Worm (Caenorhabditis elegans) whole organism, late embryonic: Measurements from ENCODE around the gene timm-17B.1.
A peak's percentile ranks its signal among the peaks of the same experiment; 100 is the strongest.

Source experiments
- C38D4.7 ChIP-seq: fragments of 200-800 bp; sonication (Bioruptor generic); optimal IDR thresholded peaks from 2 replicates; lab custom pipeline; 2018; ENCODE audit warnings: mild to moderate bottlenecking, missing genetic modification characterization, moderate library complexity, missing compliant biosample characterization
- F13H6.1 ChIP-seq: sonication (generic microtip); optimal IDR thresholded peaks from 2 replicates; lab custom pipeline; 2016; ENCODE audit warnings: missing genetic modification characterization, missing compliant biosample characterization
- K02D7.2 ChIP-seq: sonication (generic microtip); optimal IDR thresholded peaks from 2 replicates; lab custom pipeline; 2017; ENCODE audit warnings: mild to moderate bottlenecking, missing genetic modification characterization, missing compliant biosample characterization
- ahr-1 ChIP-seq: sonication (generic microtip); optimal IDR thresholded peaks from 2 replicates; lab custom pipeline; 2016; ENCODE audit warnings: missing genetic modification characterization, missing compliant biosample characterization
- ceh-14 ChIP-seq: sonication (generic microtip); optimal IDR thresholded peaks from 2 replicates; lab custom pipeline; 2016; ENCODE audit warnings: missing genotype, missing genetic modification characterization, missing compliant biosample characterization
- ceh-18 ChIP-seq: sonication (generic microtip); optimal IDR thresholded peaks from 2 replicates; lab custom pipeline; 2016; ENCODE audit warnings: missing genetic modification characterization, missing compliant biosample characterization
- ceh-24 ChIP-seq: sonication (generic microtip); optimal IDR thresholded peaks from 2 replicates; lab custom pipeline; 2016; ENCODE audit warnings: mild to moderate bottlenecking, missing genetic modification characterization, missing compliant biosample characterization
- ceh-48 ChIP-seq: sonication (generic microtip); optimal IDR thresholded peaks from 2 replicates; lab custom pipeline; 2016; ENCODE audit warnings: missing genetic modification characterization, inconsistent platforms, missing compliant biosample characterization
- ceh-6 ChIP-seq: fragments of 200-800 bp; sonication (Bioruptor generic); optimal IDR thresholded peaks from 2 replicates; lab custom pipeline; 2018; ENCODE audit warnings: mild to moderate bottlenecking, missing genetic modification characterization, missing compliant biosample characterization
- ceh-9 ChIP-seq: sonication (generic microtip); optimal IDR thresholded peaks from 2 replicates; lab custom pipeline; 2016; ENCODE audit warnings: mild to moderate bottlenecking, missing genetic modification characterization, inconsistent platforms, missing compliant biosample characterization
- elt-2 ChIP-seq: sonication (generic microtip); optimal IDR thresholded peaks from 2 replicates; lab custom pipeline; 2016; ENCODE audit warnings: missing genetic modification reagents, missing genetic modification characterization, missing compliant biosample characterization
- elt-4 ChIP-seq: sonication (generic microtip); optimal IDR thresholded peaks from 2 replicates; lab custom pipeline; 2016; ENCODE audit warnings: missing genetic modification characterization, missing compliant biosample characterization
- ets-4 ChIP-seq: sonication (generic microtip); optimal IDR thresholded peaks from 2 replicates; lab custom pipeline; 2016; ENCODE audit warnings: missing genetic modification characterization, missing compliant biosample characterization
- eyg-1 ChIP-seq: sonication (generic microtip); optimal IDR thresholded peaks from 2 replicates; lab custom pipeline; 2016; ENCODE audit warnings: missing genotype, missing genetic modification characterization, missing compliant biosample characterization
- fax-1 ChIP-seq: sonication (generic microtip); optimal IDR thresholded peaks from 2 replicates; lab custom pipeline; 2016; ENCODE audit warnings: missing genotype, missing genetic modification characterization, missing compliant biosample characterization
- fkh-10 ChIP-seq: fragments of 150-350 bp; optimal IDR thresholded peaks from 2 replicates; lab custom pipeline; 2014; ENCODE audit warnings: missing biosample characterization, missing genetic modification reagents, missing genetic modification characterization
- gmeb-2 ChIP-seq: sonication (generic microtip); optimal IDR thresholded peaks from 2 replicates; lab custom pipeline; 2016; ENCODE audit warnings: missing genetic modification characterization, inconsistent platforms, missing compliant biosample characterization
- hlh-13 ChIP-seq: fragments of 200-800 bp; sonication (Bioruptor generic); optimal IDR thresholded peaks from 2 replicates; lab custom pipeline; 2018; ENCODE audit warnings: mild to moderate bottlenecking, missing genetic modification characterization, missing compliant biosample characterization
- hlh-30 ChIP-seq: sonication (generic microtip); optimal IDR thresholded peaks from 2 replicates; lab custom pipeline; 2017; ENCODE audit warnings: antibody characterized with exemption, missing genetic modification characterization, missing compliant biosample characterization; ENCODE audit not compliant: insufficient read depth
- lim-6 ChIP-seq: sonication (generic microtip); optimal IDR thresholded peaks from 2 replicates; lab custom pipeline; 2016; ENCODE audit warnings: missing genetic modification characterization, missing compliant biosample characterization
- nhr-11 ChIP-seq: fragments of 150-350 bp; optimal IDR thresholded peaks from 2 replicates; lab custom pipeline; 2014; ENCODE audit warnings: missing biosample characterization, missing genetic modification characterization
- nhr-232 ChIP-seq: sonication (generic microtip); optimal IDR thresholded peaks from 2 replicates; lab custom pipeline; 2016; ENCODE audit warnings: missing genetic modification characterization, missing compliant biosample characterization
- npax-4 ChIP-seq: sonication (generic microtip); optimal IDR thresholded peaks from 2 replicates; lab custom pipeline; 2016; ENCODE audit warnings: missing genetic modification characterization, missing compliant biosample characterization
- pha-2 ChIP-seq: sonication (generic microtip); optimal IDR thresholded peaks from 2 replicates; lab custom pipeline; 2017; ENCODE audit warnings: mild to moderate bottlenecking, missing genetic modification characterization, missing compliant biosample characterization
- pqm-1 ChIP-seq: sonication (generic microtip); optimal IDR thresholded peaks from 2 replicates; lab custom pipeline; 2016; ENCODE audit warnings: missing genetic modification characterization, missing compliant biosample characterization
- ref-2 ChIP-seq: sonication (generic microtip); optimal IDR thresholded peaks from 2 replicates; lab custom pipeline; 2016; ENCODE audit warnings: missing genetic modification characterization, missing compliant biosample characterization
- sdc-2 ChIP-seq: sonication (generic microtip); optimal IDR thresholded peaks from 2 replicates; lab custom pipeline; 2016; ENCODE audit warnings: missing genotype, missing genetic modification characterization, missing compliant biosample characterization
- sox-2 ChIP-seq: fragments of 200-800 bp; sonication (Bioruptor generic); IDR thresholded peaks from 2 replicates; pipeline ENCODE4 v1.3.6; 2022; ENCODE audit warnings: missing genetic modification reagents, missing genetic modification characterization, missing compliant biosample characterization
- tbx-7 ChIP-seq: sonication (generic microtip); optimal IDR thresholded peaks from 2 replicates; lab custom pipeline; 2016; ENCODE audit warnings: missing genotype, missing genetic modification characterization, missing compliant biosample characterization
- unc-3 ChIP-seq, 2 experiments: fragments of 200-800 bp in 1 of 2; sonication (Bioruptor generic) in 1 of 2; sonication (generic microtip) in 1 of 2; conservative IDR thresholded peaks in 1 of 2; optimal IDR thresholded peaks in 1 of 2; 2 replicates each; pipeline versions ENCODE4 v1.3.6 to Lab custom; 2016 to 2022; ENCODE audit warnings: missing compliant biosample characterization in 2 of 2, missing genetic modification characterization in 2 of 2, missing genetic modification reagents in 1 of 2
- unc-86 ChIP-seq: sonication (generic microtip); optimal IDR thresholded peaks from 2 replicates; lab custom pipeline; 2016; ENCODE audit warnings: missing genetic modification characterization, missing compliant biosample characterization

The timm-17B.1 gene

ce11 chrIV:4748408-4749105 is 3.3 kb upstream of the timm-17B.1 start, which contains the start of gene cyc-2.1 (continued):
- TF ChIP-seq elt-4 (tag; lab: Kevin White, UChicago) (no peak), pqm-1 (peak; percentile 6), sdc-2 (tag; lab: Kevin White, UChicago) (peak; percentile 27)

- TF ChIP-seq unc-86 (tag; lab: Kevin White, UChicago) (no peak), hlh-13 (GFP tag; lab: Kevin White, UChicago) (no peak), F13H6.1 (tag; lab: Kevin White, UChicago) (no peak)
- TF ChIP-seq, all 69 proteins: peak for 0
Measured at ce11 chrIV:4747553-4747952, 2.3 kb upstream of the timm-17B.1 start, which contains the start of gene tctn-1. Gene tctn-1 (minus strand): TSS chrIV:4747832.

- TF ChIP-seq ceh-18 (no peak), hlh-30 (tag; lab: Kevin White, UChicago) (no peak), pha-2 (no peak), npax-4 (no peak), nhr-11 (tag; lab: Kevin White, UChicago) (no peak), fkh-10 (GFP tag; lab: Kevin White, UChicago) (no peak), sox-2 (GFP tag; lab: Robert Waterston, UW) (no peak), ahr-1 (no peak), fax-1 (tag; lab: Kevin White, UChicago) (no peak), unc-3 (GFP tag; conservative IDR thresholded peaks at IDR 0.05; lab: Robert Waterston, UW) (no peak), unc-3 (tag; optimal IDR thresholded peaks at IDR 0.05; lab: Kevin White, UChicago) (no peak), K02D7.2 (no peak), sdc-2 (tag; lab: Kevin White, UChicago) (no peak), elt-2 (tag; lab: Kevin White, UChicago) (no peak)
Measured at ce11 chrIV:4744167-4744566, 1.1 kb downstream of the timm-17B.1 start, which contains the start of gene hoe-1. Gene hoe-1 (minus strand): TSS chrIV:4744267.

ce11 chrIV:4742480-4742879 is 2.8 kb downstream of the timm-17B.1 start:
- TF ChIP-seq ceh-6 (GFP tag; lab: Kevin White, UChicago) (no peak), ceh-24 (tag; lab: Kevin White, UChicago) (no peak), ceh-9 (tag; lab: Kevin White, UChicago) (no peak), nhr-11 (tag; lab: Kevin White, UChicago) (no peak)

DNA sequence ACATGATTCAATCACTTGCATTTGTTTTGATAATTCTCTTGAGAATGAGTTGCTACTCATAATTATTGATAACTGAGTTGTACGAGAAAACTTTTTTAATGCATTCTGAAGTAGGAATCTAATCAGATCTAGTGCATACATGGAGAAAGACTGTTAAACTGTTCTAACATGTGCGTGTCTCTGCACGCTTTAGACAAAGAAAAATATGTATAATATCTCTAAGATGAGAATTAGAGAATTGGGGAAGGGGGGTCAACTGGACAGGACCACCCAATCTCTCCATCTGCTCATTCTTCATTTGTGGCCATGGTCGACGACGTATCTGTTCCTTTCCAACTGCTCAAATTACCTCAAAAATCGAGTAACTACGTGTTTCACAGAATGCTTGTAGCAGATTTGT is 8.0 kb downstream of the timm-17B.1 start, which contains the start of gene fbxb-78:
Gene fbxb-78 (plus strand): TSS at position 301 of the 400 bp plus-strand sequence.
- TF ChIP-seq lim-6 (tag; lab: Kevin White, UChicago) (no peak), elt-2 (tag; lab: Kevin White, UChicago) (no peak), pha-2 (no peak), pqm-1 (no peak), tbx-7 (tag; lab: Kevin White, UChicago) (no peak), ets-4 (tag; lab: Kevin White, UChicago) (no peak), sdc-2 (tag; lab: Kevin White, UChicago) (no peak), gmeb-2 (tag; lab: Kevin White, UChicago) (no peak), ceh-48 (tag; lab: Kevin White, UChicago) (no peak), ceh-14 (tag; lab: Kevin White, UChicago) (no peak), ref-2 (no peak), eyg-1 (tag; lab: Kevin White, UChicago) (no peak), K02D7.2 (no peak), nhr-232 (tag; lab: Kevin White, UChicago) (no peak), unc-3 (GFP tag; conservative IDR thresholded peaks at IDR 0.05; lab: Robert Waterston, UW) (no peak), unc-3 (tag; optimal IDR thresholded peaks at IDR 0.05; lab: Kevin White, UChicago) (no peak), C38D4.7 (GFP tag; lab: Kevin White, UChicago) (no peak), hlh-13 (GFP tag; lab: Kevin White, UChicago) (no peak)
